Worm (Caenorhabditis elegans) whole organism, L4 larva: Measurements from ENCODE around the gene C17H11.1.

ENCODE experiments used
- Y48G9A.11 ChIP-seq: fragments of 200-800 bp; sonication (Bioruptor generic); IDR thresholded peaks from 2 replicates; pipeline ENCODE4 v1.3.6; 2022; ENCODE audit warnings: missing genetic modification reagents, missing genetic modification characterization, missing compliant biosample characterization
- ZK546.5 ChIP-seq, 2 experiments: sonication (generic microtip); optimal IDR thresholded peaks; 2 replicates each; lab custom pipeline; 2017; ENCODE audit warnings: missing biosample characterization in 2 of 2, missing genetic modification characterization in 2 of 2
- aly-2 ChIP-seq: sonication (generic microtip); optimal IDR thresholded peaks from 2 replicates; lab custom pipeline; 2018; ENCODE audit warnings: missing biosample characterization, missing genetic modification characterization
- ceh-28 ChIP-seq: fragments of 150-350 bp; optimal IDR thresholded peaks from 2 replicates; lab custom pipeline; 2014; ENCODE audit warnings: missing biosample characterization, missing genetic modification reagents, missing genetic modification characterization
- dpl-1 ChIP-seq: fragments of 150-350 bp; optimal IDR thresholded peaks from 2 replicates; lab custom pipeline; 2014; ENCODE audit warnings: missing biosample characterization, missing genetic modification reagents, missing genetic modification characterization
- egl-27 ChIP-seq: sonication (generic microtip); optimal IDR thresholded peaks from 3 replicates; lab custom pipeline; 2017; ENCODE audit warnings: missing biosample characterization, missing genetic modification reagents, missing genetic modification characterization
- fos-1 ChIP-seq: fragments of 150-350 bp; optimal IDR thresholded peaks from 2 replicates; lab custom pipeline; 2014; ENCODE audit warnings: missing biosample characterization, missing genetic modification characterization
- mep-1 ChIP-seq: fragments of 150-350 bp; sonication (generic microtip); optimal IDR thresholded peaks from 3 replicates; lab custom pipeline; 2014; ENCODE audit warnings: missing biosample characterization, missing genetic modification characterization
- nhr-77 ChIP-seq: fragments of 150-350 bp; optimal IDR thresholded peaks from 2 replicates; lab custom pipeline; 2014; ENCODE audit warnings: missing biosample characterization, missing genetic modification characterization
- skn-1 ChIP-seq: fragments of 150-350 bp; optimal IDR thresholded peaks from 2 replicates; lab custom pipeline; 2014; ENCODE audit warnings: missing biosample characterization, missing genetic modification characterization
- spr-3 ChIP-seq: fragments of 200-800 bp; sonication (Bioruptor generic); optimal IDR thresholded peaks from 2 replicates; lab custom pipeline; 2018; ENCODE audit warnings: mild to moderate bottlenecking, missing genetic modification characterization, missing compliant biosample characterization
- vab-7 ChIP-seq: fragments of 200-800 bp; sonication (Bioruptor generic); IDR thresholded peaks from 2 replicates; pipeline ENCODE4 v1.3.6; 2022; ENCODE audit warnings: missing genetic modification reagents, missing genetic modification characterization, missing compliant biosample characterization

ce11 chrX:8214424-8215115, 40.9 kb downstream of the C17H11.1 start, which contains the start of gene C47D2.1:
- no peak for TF ChIP-seq skn-1 (tag; lab: Kevin White, UChicago)
- TF ChIP-seq dpl-1 = no peak
- no peak for TF ChIP-seq vab-7
- TF ChIP-seq mep-1 (tag; lab: Kevin White, UChicago) = no peak
- no peak for TF ChIP-seq ZK546.5 (tag; optimal IDR thresholded peaks at IDR 0.05; lab: Kevin White, UChicago)
- no peak for TF ChIP-seq spr-3 (GFP tag; lab: Kevin White, UChicago)
- no peak for TF ChIP-seq fos-1 (tag; lab: Kevin White, UChicago)
- no peak for TF ChIP-seq egl-27 (tag; lab: Kevin White, UChicago)
- no peak for TF ChIP-seq Y48G9A.11
- TF ChIP-seq ceh-28 (tag; lab: Kevin White, UChicago) = no peak
- TF ChIP-seq aly-2 (tag; lab: Kevin White, UChicago) = no peak
- TF ChIP-seq nhr-77 (tag; lab: Kevin White, UChicago) = no peak
